Fruit fly (Drosophila melanogaster) whole organism, embryonic: ENCODE data around the gene gro.

Source experiments
- CG12155 ChIP-seq: fragments of 200-800 bp; sonication (Bioruptor generic); optimal IDR thresholded peaks from 3 replicates; lab custom pipeline; 2016; ENCODE audit warnings: missing biosample characterization, missing genetic modification characterization
- CG12236 ChIP-seq: fragments of 200-800 bp; sonication (Bioruptor generic); optimal IDR thresholded peaks from 2 replicates; lab custom pipeline; 2016; ENCODE audit warnings: missing biosample characterization, missing genetic modification characterization
- CG18599 ChIP-seq: fragments of 200-800 bp; sonication (Bioruptor generic); optimal IDR thresholded peaks from 3 replicates; lab custom pipeline; 2017; ENCODE audit warnings: missing biosample characterization, missing genetic modification characterization, mild to moderate bottlenecking, moderate library complexity, missing genetic modification reagents
- chif ChIP-seq, 2 experiments: fragments of 200-800 bp; sonication (Bioruptor generic); optimal IDR thresholded peaks; 3 replicates each; lab custom pipeline; 2016; ENCODE audit warnings: missing biosample characterization in 2 of 2, missing genetic modification characterization in 2 of 2
- gro ChIP-seq: fragments of 200-800 bp; sonication (Bioruptor generic); optimal IDR thresholded peaks from 2 replicates; lab custom pipeline; 2016; ENCODE audit warnings: missing biosample characterization, missing genetic modification characterization
- kah ChIP-seq: fragments of 200-800 bp; sonication (Bioruptor generic); optimal IDR thresholded peaks from 2 replicates; lab custom pipeline; 2018; ENCODE audit warnings: missing biosample characterization, mild to moderate bottlenecking, missing genetic modification characterization
- lov ChIP-seq, 2 experiments: fragments of 200-800 bp in 1 of 2; fragments of >200 bp in 1 of 2; sonication (Bioruptor generic) in 1 of 2; IDR thresholded peaks in 1 of 2; optimal IDR thresholded peaks in 1 of 2; 2 replicates in 1 of 2; 3 replicates in 1 of 2; pipeline versions ENCODE4 v1.3.6 to Lab custom; 2017 to 2022; ENCODE audit warnings: missing biosample characterization in 1 of 2, missing genetic modification characterization in 1 of 2
- psq ChIP-seq: fragments of 200-800 bp; sonication (Bioruptor generic); optimal IDR thresholded peaks from 2 replicates; lab custom pipeline; 2017; ENCODE audit warnings: missing biosample characterization, missing genetic modification characterization
- unc-4 ChIP-seq: fragments of 200-800 bp; sonication (Bioruptor generic); IDR thresholded peaks from 2 replicates; pipeline ENCODE4 v1.3.6; 2022; ENCODE audit warnings: missing biosample characterization, missing genetic modification characterization; ENCODE audit not compliant: partially characterized antibody

DNA sequence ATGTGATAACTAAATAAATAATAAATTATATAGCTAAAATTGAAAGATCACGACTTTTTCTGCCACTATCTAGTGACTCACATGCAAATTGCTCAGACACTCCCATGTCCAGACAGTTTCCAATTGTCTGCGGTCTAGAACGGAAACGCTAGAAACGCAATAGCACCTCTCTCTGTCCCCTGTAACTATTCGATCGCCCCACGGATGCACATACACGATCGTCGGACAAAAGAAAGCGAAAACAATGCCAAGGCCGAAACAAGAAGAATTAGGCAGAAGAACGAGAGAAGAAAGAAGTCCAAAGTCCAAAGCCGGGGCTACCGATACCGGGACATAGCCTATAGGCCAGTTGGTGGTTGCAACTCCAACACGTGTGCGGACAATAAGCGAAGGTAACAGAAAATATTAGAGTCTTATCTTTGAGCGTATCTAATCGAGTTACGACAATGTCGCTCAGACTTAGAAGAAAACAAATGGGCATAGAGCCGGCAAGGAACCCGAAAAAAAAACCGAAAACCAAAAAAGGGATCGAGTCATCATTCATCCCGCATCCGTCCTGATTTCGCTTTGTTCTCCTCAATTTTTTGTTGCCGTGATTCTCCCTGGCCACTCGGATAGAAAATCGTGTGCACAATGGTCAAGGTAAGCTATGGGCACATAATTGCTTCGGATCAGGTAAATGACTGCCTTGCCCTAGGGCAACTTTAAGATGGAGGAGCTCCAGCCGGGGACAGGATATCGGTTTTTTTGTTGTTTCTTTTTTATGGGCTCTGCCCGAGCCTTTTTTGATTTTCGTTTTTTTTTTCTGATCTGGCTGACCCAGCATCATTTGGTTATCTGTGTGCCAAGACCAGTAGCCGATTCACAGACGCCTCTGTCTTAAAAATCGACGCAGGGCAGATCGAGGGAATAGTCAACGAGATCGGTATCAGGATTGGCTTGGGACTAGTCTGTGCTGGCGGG is 40.5 kb upstream of the gro start:
- TF ChIP-seq CG18599 (GFP tag; lab: Kevin White, UChicago), result no peak
- TF ChIP-seq chif (GFP tag; optimal IDR thresholded peaks at IDR 0.05; lab: Kevin White, UChicago), result no peak
- TF ChIP-seq CG12155 (GFP tag; lab: Kevin White, UChicago), result no peak
- no peak for TF ChIP-seq gro (GFP tag; lab: Kevin White, UChicago)
- no peak for TF ChIP-seq unc-4
- TF ChIP-seq psq, result no peak
- TF ChIP-seq lov (optimal IDR thresholded peaks at IDR 0.05; lab: Kevin White, UChicago), result no peak
- no peak for TF ChIP-seq lov (GFP tag; IDR thresholded peaks at IDR 0.05; lab: Robert Waterston, UW)
- no peak for TF ChIP-seq CG12236
- no peak for TF ChIP-seq kah (GFP tag; lab: Kevin White, UChicago)
